Worm (Caenorhabditis elegans): Measurements from ENCODE around the gene C07A9.9.

C07A9.9 gene

ce11 chrIII:9662266-9662959 is 5.0 kb downstream of the C07A9.9 start:
- no peak for TF ChIP-seq nhr-43 (tag; optimal IDR thresholded peaks at IDR 0.05; ENCODE audit: poor library complexity, severe bottlenecking)
- no peak for TF ChIP-seq elt-1 (tag; optimal IDR thresholded peaks at IDR 0.05)
- TF ChIP-seq unc-62 (GFP tag; optimal IDR thresholded peaks at IDR 0.05) = no peak
- peak; percentile 5 for TF ChIP-seq lin-15B (tag; optimal IDR thresholded peaks at IDR 0.05)
- TF ChIP-seq nhr-76 (tag; optimal IDR thresholded peaks at IDR 0.05) = no peak
- TF ChIP-seq pqm-1 (tag; optimal IDR thresholded peaks at IDR 0.05) = no peak
- no peak for TF ChIP-seq ztf-11 (tag; optimal IDR thresholded peaks at IDR 0.05)
- no peak for TF ChIP-seq skn-1 (tag; optimal IDR thresholded peaks at IDR 0.05)
- no peak for TF ChIP-seq lsy-12 (tag; optimal IDR thresholded peaks at IDR 0.05)
- TF ChIP-seq nhr-11 (tag; optimal IDR thresholded peaks at IDR 0.05) = no peak
- no peak for TF ChIP-seq fos-1 (tag; optimal IDR thresholded peaks at IDR 0.05)
- no peak for TF ChIP-seq nhr-23 (tag; optimal IDR thresholded peaks at IDR 0.05)
- TF ChIP-seq zag-1 (tag; optimal IDR thresholded peaks at IDR 0.05) = no peak
- TF ChIP-seq egl-27 (tag; optimal IDR thresholded peaks at IDR 0.05) = no peak
- TF ChIP-seq nhr-237 (tag; optimal IDR thresholded peaks at IDR 0.05) = no peak
- no peak for TF ChIP-seq snpc-4 (tag; optimal IDR thresholded peaks at IDR 0.05)
- no peak for TF ChIP-seq mdl-1 (tag; optimal IDR thresholded peaks at IDR 0.05)
- no peak for TF ChIP-seq hmg-11 (tag; optimal IDR thresholded peaks at IDR 0.05)
- TF ChIP-seq nhr-28 (tag; optimal IDR thresholded peaks at IDR 0.05) = no peak
- no peak for TF ChIP-seq ama-1 (optimal IDR thresholded peaks at IDR 0.05)
- no peak for TF ChIP-seq fkh-2 (tag; optimal IDR thresholded peaks at IDR 0.05)
- TF ChIP-seq nfya-1 (tag; optimal IDR thresholded peaks at IDR 0.05; ENCODE audit: insufficient read depth) = peak; percentile 47
- TF ChIP-seq lin-39 (tag; optimal IDR thresholded peaks at IDR 0.05) = peak; percentile 58

- TF ChIP-seq aly-2 (tag; optimal IDR thresholded peaks at IDR 0.05) (no peak), nhr-43 (tag; optimal IDR thresholded peaks at IDR 0.05; ENCODE audit: poor library complexity, severe bottlenecking) (peak; percentile 61), nhr-23 (tag; optimal IDR thresholded peaks at IDR 0.05) (peak; percentile 69), hmg-11 (tag; optimal IDR thresholded peaks at IDR 0.05) (peak; percentile 34), nhr-25 (tag; optimal IDR thresholded peaks at IDR 0.05) (peak; percentile 53)
Observed at ce11 chrIII:9661119-9661518, 6.3 kb downstream of the C07A9.9 start.

- no peak for TF ChIP-seq nhr-76 (tag; optimal IDR thresholded peaks at IDR 0.05)
- TF ChIP-seq elt-3 (tag; optimal IDR thresholded peaks at IDR 0.05) = no peak
- no peak for TF ChIP-seq sea-2 (GFP tag; optimal IDR thresholded peaks at IDR 0.05)
- no peak for TF ChIP-seq nhr-11 (tag; optimal IDR thresholded peaks at IDR 0.05)
- no peak for TF ChIP-seq nhr-237 (tag; optimal IDR thresholded peaks at IDR 0.05)
- no peak for TF ChIP-seq lin-39 (tag; optimal IDR thresholded peaks at IDR 0.05)
- no peak for TF ChIP-seq pqm-1 (tag; optimal IDR thresholded peaks at IDR 0.05)
- TF ChIP-seq eor-1 (tag; optimal IDR thresholded peaks at IDR 0.05) = no peak
- no peak for TF ChIP-seq skn-1 (tag; optimal IDR thresholded peaks at IDR 0.05)
- no peak for TF ChIP-seq ceh-28 (tag; optimal IDR thresholded peaks at IDR 0.05)
- TF ChIP-seq nfya-1 (tag; optimal IDR thresholded peaks at IDR 0.05; ENCODE audit: insufficient read depth) = no peak
- no peak for TF ChIP-seq lin-15B (tag; optimal IDR thresholded peaks at IDR 0.05)
Observed at ce11 chrIII:9658569-9658968, 8.9 kb downstream of the C07A9.9 start.

- no peak for TF ChIP-seq unc-62 (GFP tag; optimal IDR thresholded peaks at IDR 0.05)
Observed at ce11 chrIII:9655802-9656201, 11.6 kb downstream of the C07A9.9 start, which contains the start of gene C15H7.4. Gene C15H7.4, minus strand, starts transcription at chrIII:9655902.

- no peak for TF ChIP-seq ztf-11 (tag; optimal IDR thresholded peaks at IDR 0.05)
- TF ChIP-seq R02D3.7 (tag; optimal IDR thresholded peaks at IDR 0.05) = no peak
- TF ChIP-seq mml-1 (tag; optimal IDR thresholded peaks at IDR 0.05) = no peak
- TF ChIP-seq lin-39 (tag; optimal IDR thresholded peaks at IDR 0.05) = no peak
- no peak for TF ChIP-seq lsy-12 (tag; optimal IDR thresholded peaks at IDR 0.05)
- no peak for TF ChIP-seq nhr-237 (tag; optimal IDR thresholded peaks at IDR 0.05)
- no peak for TF ChIP-seq zag-1 (tag; optimal IDR thresholded peaks at IDR 0.05)
- no peak for TF ChIP-seq ceh-9 (tag; optimal IDR thresholded peaks at IDR 0.05)
- no peak for TF ChIP-seq pqm-1 (tag; optimal IDR thresholded peaks at IDR 0.05)
- TF ChIP-seq pha-4 (tag; optimal IDR thresholded peaks at IDR 0.05) = no peak
Observed at ce11 chrIII:9651871-9652270, 15.6 kb downstream of the C07A9.9 start, which contains the start of gene C15H7.3. Gene C15H7.3, minus strand, starts transcription at chrIII:9651971.

All from whole organism, L3 larva.